Fruit fly (Drosophila melanogaster): ENCODE results near the gene Sk2.

The Sk2 gene

dm6 chr3L:3046325-3047156, at the start of gene Sk2, which contains the start of gene scramb2 (continued):
- TF ChIP-seq svp (GFP tag) (peak; percentile 97), acj6 (GFP tag; optimal IDR thresholded peaks at IDR 0.05) (peak; percentile 96), salr (GFP tag; optimal IDR thresholded peaks at IDR 0.05) (peak; percentile 92 to 95), topi (GFP tag; optimal IDR thresholded peaks at IDR 0.05) (peak; percentile 95), CG8319 (GFP tag; optimal IDR thresholded peaks at IDR 0.05) (peak; percentile 93), CG8632 (GFP tag; optimal IDR thresholded peaks at IDR 0.05) (peak; percentile 94), CG6163 (GFP tag; IDR thresholded peaks at IDR 0.05) (peak; percentile 98), fkh (GFP tag; optimal IDR thresholded peaks at IDR 0.05) (peak; percentile 65), lz (GFP tag; optimal IDR thresholded peaks at IDR 0.05) (peak; percentile 94), dac (GFP tag; optimal IDR thresholded peaks at IDR 0.05) (peak; percentile 92)

dm6 chr3L:3001445-3001844, 45.4 kb upstream of the Sk2 start, which contains the start of gene FMRFaR:
FMRFaR (plus strand) TSS chr3L:3001716.
- TF ChIP-seq eg (GFP tag; IDR thresholded peaks at IDR 0.05) (0 out of 3 replicates have a peak, but pooled peaks have one; percentile 19), CG10669 (GFP tag; optimal IDR thresholded peaks at IDR 0.05) (no peak)

DNA sequence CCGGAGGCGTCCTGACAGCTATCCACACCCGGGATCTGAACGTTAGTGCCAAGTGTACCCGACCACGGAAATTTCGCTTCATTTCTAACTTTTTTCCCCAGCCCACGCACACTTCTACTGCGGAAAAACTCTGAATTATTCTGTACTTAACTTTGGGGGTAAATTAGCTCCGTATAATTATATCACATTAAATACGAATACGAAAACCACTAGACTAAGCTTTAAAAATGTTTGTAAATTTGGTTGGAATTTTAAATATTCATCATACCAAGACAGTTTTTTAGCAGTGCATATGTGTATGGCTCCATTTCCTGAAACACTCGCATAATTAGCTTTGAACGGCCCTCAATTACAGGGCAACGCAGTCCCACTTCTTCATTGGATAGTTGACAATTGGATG, 33.4 kb upstream of the Sk2 start:
- TF ChIP-seq esn (GFP tag; optimal IDR thresholded peaks at IDR 0.05) (no peak), fd85E (GFP tag; optimal IDR thresholded peaks at IDR 0.05) (no peak), achi (GFP tag; optimal IDR thresholded peaks at IDR 0.05) (no peak), CG3919 (GFP tag; optimal IDR thresholded peaks at IDR 0.05) (no peak), CG10669 (GFP tag; optimal IDR thresholded peaks at IDR 0.05) (no peak), Ets21C (GFP tag; optimal IDR thresholded peaks at IDR 0.05) (no peak), spab (GFP tag; optimal IDR thresholded peaks at IDR 0.05) (no peak), CG9139 (GFP tag; optimal IDR thresholded peaks at IDR 0.05) (no peak), Ets96B (tag; optimal IDR thresholded peaks at IDR 0.05) (no peak), CG10631 (GFP tag; optimal IDR thresholded peaks at IDR 0.05) (no peak), CG11762 (GFP tag; optimal IDR thresholded peaks at IDR 0.05; ENCODE audit: insufficient read depth) (no peak), Met (GFP tag; optimal IDR thresholded peaks at IDR 0.05) (no peak), CG6163 (GFP tag; IDR thresholded peaks at IDR 0.05) (no peak), CG8632 (GFP tag; optimal IDR thresholded peaks at IDR 0.05) (no peak)

DNA sequence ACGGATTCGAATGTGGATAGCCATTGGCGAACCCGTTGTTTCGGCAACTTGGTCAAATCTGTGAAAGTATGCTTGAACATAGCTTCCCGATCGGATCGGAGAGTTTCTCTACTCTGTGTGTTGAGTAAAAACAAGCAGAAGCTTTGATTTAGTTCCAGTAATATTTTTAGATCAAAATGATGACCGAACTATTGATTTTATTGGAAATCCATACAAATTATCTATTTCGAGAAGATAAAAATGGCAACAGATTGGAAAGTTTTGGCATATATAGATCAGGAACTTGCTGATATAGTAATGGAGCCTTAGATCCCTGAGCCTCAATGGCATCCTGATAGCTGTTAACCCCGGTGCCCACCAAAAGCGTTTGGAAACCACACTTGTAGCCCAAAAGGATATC, 30.9 kb upstream of the Sk2 start, which contains the start of gene CG32488:
Gene CG32488, minus strand, starts transcription at position 101 of the 400 bp plus-strand sequence.
- TF ChIP-seq fd59A (GFP tag; optimal IDR thresholded peaks at IDR 0.05) (no peak), net (GFP tag; optimal IDR thresholded peaks at IDR 0.05) (no peak), CG32006 (GFP tag; optimal IDR thresholded peaks at IDR 0.05) (no peak), spab (GFP tag; optimal IDR thresholded peaks at IDR 0.05) (no peak), fkh (GFP tag; optimal IDR thresholded peaks at IDR 0.05) (no peak)

DNA sequence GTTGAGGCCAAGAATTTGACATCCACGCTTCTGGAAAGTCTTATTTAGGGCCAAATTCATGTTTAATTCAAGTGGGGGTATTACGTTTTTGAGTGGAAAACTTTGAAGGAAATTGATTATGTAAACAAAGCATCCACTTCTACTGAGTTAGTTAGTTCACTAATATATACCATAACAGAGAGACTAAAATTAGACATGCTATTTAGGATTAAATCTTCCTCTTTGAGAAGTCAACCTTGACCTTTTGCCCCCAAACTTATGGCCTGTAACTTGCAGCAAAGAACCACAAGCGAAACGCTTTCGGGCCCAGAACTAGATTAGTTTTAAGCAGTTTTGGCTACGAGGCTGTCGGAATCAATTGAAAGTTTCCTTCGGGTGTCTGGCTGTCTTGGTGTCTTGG, 29.7 kb upstream of the Sk2 start, which contains the start of gene CG32487:
Gene CG32487, minus strand, starts transcription at position 101 of the 400 bp plus-strand sequence.
- no peak for TF ChIP-seq Sox15 (GFP tag; optimal IDR thresholded peaks at IDR 0.05)
- TF ChIP-seq CG8632 (GFP tag; optimal IDR thresholded peaks at IDR 0.05), result no peak

- TF ChIP-seq lz (GFP tag; optimal IDR thresholded peaks at IDR 0.05), result no peak
These were observed 20.5 kb upstream of the Sk2 start, which contains the start of gene aly for dm6 chr3L:3026421-3026820. aly (minus strand) TSS chr3L:3026521.
